Fruit fly (Drosophila melanogaster): ENCODE measurements around the gene CG8369.

- TF ChIP-seq vri (GFP tag; optimal IDR thresholded peaks at IDR 0.05) (no peak), fd59A (GFP tag; optimal IDR thresholded peaks at IDR 0.05) (no peak), Eip78C (GFP tag) (no peak), Sox102F (GFP tag; optimal IDR thresholded peaks at IDR 0.05) (no peak), CG31627 (GFP tag; optimal IDR thresholded peaks at IDR 0.05) (no peak), CG6792 (GFP tag; optimal IDR thresholded peaks at IDR 0.05) (no peak)
These were observed 8.6 kb upstream of the CG8369 start, which contains the start of gene CG9837 for dm6 chr3R:8813164-8813629.

Measured in whole organism, prepupa.